Worm (Caenorhabditis elegans): ENCODE data around the gene slc-17.9.

The slc-17.9 gene

DNA sequence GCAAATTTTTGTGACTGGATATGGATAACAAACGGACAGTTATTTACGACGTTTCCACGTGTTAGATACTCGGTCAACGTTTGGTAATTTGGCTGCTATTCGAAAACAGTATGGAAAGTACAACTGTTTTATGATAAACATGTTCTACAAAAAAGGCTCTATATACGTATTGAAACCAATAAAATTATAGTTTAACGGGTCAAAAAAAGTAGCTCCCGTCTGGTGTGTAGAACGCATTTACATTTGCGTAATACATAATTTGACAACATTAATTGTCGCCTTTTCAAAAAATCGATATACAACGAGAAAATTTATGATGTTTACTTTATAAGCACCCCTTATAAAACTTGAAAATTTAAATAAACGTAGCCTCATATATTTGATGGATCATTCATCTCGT lies 22.7 kb downstream of the slc-17.9 start:
- TF ChIP-seq tbx-8 (GFP tag; optimal IDR thresholded peaks at IDR 0.05): no peak
- TF ChIP-seq ztf-11 (tag; optimal IDR thresholded peaks at IDR 0.05): no peak
- TF ChIP-seq zip-8 (tag; optimal IDR thresholded peaks at IDR 0.05): no peak
- no peak for TF ChIP-seq elt-1 (tag; optimal IDR thresholded peaks at IDR 0.05; ENCODE audit: borderline replicate concordance, insufficient read depth)
- no peak for TF ChIP-seq ces-1 (GFP tag; optimal IDR thresholded peaks at IDR 0.05)
- no peak for TF ChIP-seq hlh-1 (tag; optimal IDR thresholded peaks at IDR 0.05)
- TF ChIP-seq mab-5 (tag; optimal IDR thresholded peaks at IDR 0.05): no peak
- no peak for TF ChIP-seq nhr-28 (tag; optimal IDR thresholded peaks at IDR 0.05)
- TF ChIP-seq ceh-39 (tag; optimal IDR thresholded peaks at IDR 0.05): no peak
- no peak for TF ChIP-seq sptf-1 (tag; optimal IDR thresholded peaks at IDR 0.05)
- no peak for TF ChIP-seq cnd-1 (tag; optimal IDR thresholded peaks at IDR 0.05)
- no peak for TF ChIP-seq nhr-2 (tag; optimal IDR thresholded peaks at IDR 0.05)
- no peak for TF ChIP-seq nhr-237 (tag; optimal IDR thresholded peaks at IDR 0.05)
- TF ChIP-seq elt-3 (tag; optimal IDR thresholded peaks at IDR 0.05): no peak
- TF ChIP-seq blmp-1 (tag; optimal IDR thresholded peaks at IDR 0.05): no peak
- no peak for TF ChIP-seq sem-2 (GFP tag; optimal IDR thresholded peaks at IDR 0.05)
- TF ChIP-seq pha-4 (tag; optimal IDR thresholded peaks at IDR 0.05): no peak
- TF ChIP-seq nhr-76 (tag; optimal IDR thresholded peaks at IDR 0.05): no peak
- TF ChIP-seq unc-120 (tag; optimal IDR thresholded peaks at IDR 0.05; ENCODE audit: poor library complexity, severe bottlenecking): no peak

DNA sequence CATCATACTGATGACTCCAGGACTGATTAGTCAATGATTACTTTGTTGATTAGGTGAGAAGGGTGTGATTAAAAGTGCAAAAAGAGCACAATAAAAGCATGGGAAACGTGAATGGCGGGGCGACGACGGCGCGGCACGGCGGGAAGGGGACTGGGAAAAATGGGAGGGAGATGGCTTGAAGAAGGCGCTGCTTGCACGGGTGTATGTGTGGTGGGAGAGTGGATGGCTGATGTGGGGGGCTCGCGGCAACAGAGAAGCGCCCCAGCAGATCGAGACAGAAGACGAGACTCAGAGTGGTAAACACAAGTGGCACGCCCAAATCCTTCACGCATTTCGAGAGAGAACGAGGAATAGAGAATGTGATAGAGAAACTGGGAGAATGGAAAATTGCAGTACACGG lies 27.0 kb downstream of the slc-17.9 start, which contains the start of gene F15G9.5:
Gene F15G9.5, minus strand, starts transcription at position 159 of the 400 bp plus-strand sequence.
- TF ChIP-seq lin-32 (GFP tag; optimal IDR thresholded peaks at IDR 0.05) (no peak), elt-1 (tag; optimal IDR thresholded peaks at IDR 0.05; ENCODE audit: borderline replicate concordance, insufficient read depth) (no peak), ces-1 (GFP tag; optimal IDR thresholded peaks at IDR 0.05) (peak; percentile 35), unc-39 (tag; optimal IDR thresholded peaks at IDR 0.05) (no peak), M03D4.4 (tag; optimal IDR thresholded peaks at IDR 0.05) (peak; percentile 12), mep-1 (tag; optimal IDR thresholded peaks at IDR 0.05) (peak; percentile 11), snpc-4 (tag; optimal IDR thresholded peaks at IDR 0.05) (no peak), nhr-2 (tag; optimal IDR thresholded peaks at IDR 0.05) (no peak), elt-3 (tag; optimal IDR thresholded peaks at IDR 0.05) (no peak), ceh-39 (tag; optimal IDR thresholded peaks at IDR 0.05) (no peak), pha-4 (tag; optimal IDR thresholded peaks at IDR 0.05) (no peak), unc-62 (GFP tag; optimal IDR thresholded peaks at IDR 0.05) (no peak), unc-120 (tag; optimal IDR thresholded peaks at IDR 0.05; ENCODE audit: poor library complexity, severe bottlenecking) (peak; percentile 65), ztf-11 (tag; optimal IDR thresholded peaks at IDR 0.05) (no peak), nhr-237 (tag; optimal IDR thresholded peaks at IDR 0.05) (no peak), nhr-12 (tag; optimal IDR thresholded peaks at IDR 0.05) (no peak), lin-13 (tag; optimal IDR thresholded peaks at IDR 0.05) (no peak), zip-8 (tag; optimal IDR thresholded peaks at IDR 0.05) (no peak), ham-2 (GFP tag; optimal IDR thresholded peaks at IDR 0.05) (no peak), blmp-1 (tag; optimal IDR thresholded peaks at IDR 0.05) (no peak), bed-3 (GFP tag; optimal IDR thresholded peaks at IDR 0.05) (no peak), hlh-1 (tag; optimal IDR thresholded peaks at IDR 0.05) (peak; percentile 46), mab-5 (tag; optimal IDR thresholded peaks at IDR 0.05) (no peak), drap-1 (GFP tag; optimal IDR thresholded peaks at IDR 0.05) (no peak), mls-2 (tag; optimal IDR thresholded peaks at IDR 0.05) (peak; percentile 31), sem-2 (GFP tag; optimal IDR thresholded peaks at IDR 0.05) (no peak), nhr-76 (tag; optimal IDR thresholded peaks at IDR 0.05) (no peak), ceh-43 (GFP tag; optimal IDR thresholded peaks at IDR 0.05) (no peak), tbx-8 (GFP tag; optimal IDR thresholded peaks at IDR 0.05) (no peak), ceh-83 (GFP tag; optimal IDR thresholded peaks at IDR 0.05) (no peak), cnd-1 (tag; optimal IDR thresholded peaks at IDR 0.05) (no peak), sptf-1 (tag; optimal IDR thresholded peaks at IDR 0.05) (peak; percentile 28), lsy-2 (tag; optimal IDR thresholded peaks at IDR 0.05) (no peak), flh-1 (GFP tag; optimal IDR thresholded peaks at IDR 0.05) (no peak), nhr-28 (tag; optimal IDR thresholded peaks at IDR 0.05) (no peak)

DNA sequence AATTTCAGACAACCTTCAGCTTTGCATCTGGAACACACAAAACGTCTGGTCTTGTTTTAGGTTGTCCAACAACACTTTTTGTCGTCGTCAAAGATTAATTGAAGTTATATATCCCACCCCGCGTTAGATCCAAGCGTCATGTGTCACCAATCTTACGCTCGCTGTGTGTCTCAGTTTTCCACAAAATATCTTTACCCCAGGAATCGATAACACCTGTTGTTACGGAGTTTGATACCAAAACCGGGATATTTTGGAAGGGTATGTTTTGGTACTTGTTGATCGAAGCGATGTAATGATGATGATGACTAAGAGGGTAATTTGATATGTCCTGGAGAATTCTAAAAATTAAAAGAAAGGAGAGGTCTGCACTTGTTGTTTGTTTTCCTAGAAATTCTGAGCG lies 29.2 kb downstream of the slc-17.9 start:
- TF ChIP-seq unc-62 (GFP tag; optimal IDR thresholded peaks at IDR 0.05) (peak; percentile 5), nhr-2 (tag; optimal IDR thresholded peaks at IDR 0.05) (no peak), nhr-76 (tag; optimal IDR thresholded peaks at IDR 0.05) (no peak), ham-2 (GFP tag; optimal IDR thresholded peaks at IDR 0.05) (no peak), nhr-237 (tag; optimal IDR thresholded peaks at IDR 0.05) (no peak), hlh-1 (tag; optimal IDR thresholded peaks at IDR 0.05) (peak; percentile 98), zip-8 (tag; optimal IDR thresholded peaks at IDR 0.05) (no peak), drap-1 (GFP tag; optimal IDR thresholded peaks at IDR 0.05) (no peak), lin-13 (tag; optimal IDR thresholded peaks at IDR 0.05) (no peak), unc-120 (tag; optimal IDR thresholded peaks at IDR 0.05; ENCODE audit: poor library complexity, severe bottlenecking) (peak; percentile 82), ces-1 (GFP tag; optimal IDR thresholded peaks at IDR 0.05) (no peak), bed-3 (GFP tag; optimal IDR thresholded peaks at IDR 0.05) (no peak), elt-1 (tag; optimal IDR thresholded peaks at IDR 0.05; ENCODE audit: borderline replicate concordance, insufficient read depth) (no peak)
